Worm (Caenorhabditis elegans) whole organism, L3 larva: ENCODE data around the gene F46H5.3.
A peak's percentile ranks its signal among the peaks of the same experiment; 100 is the strongest.

Experiments
- ceh-82 ChIP-seq: fragments of 150-350 bp; optimal IDR thresholded peaks from 2 replicates; lab custom pipeline; 2014; ENCODE audit warnings: missing biosample characterization, missing genetic modification characterization
- elt-1 ChIP-seq: fragments of 150-350 bp; optimal IDR thresholded peaks from 2 replicates; lab custom pipeline; 2014; ENCODE audit warnings: missing biosample characterization, missing genetic modification characterization
- elt-3 ChIP-seq, 3 experiments: fragments of 150-350 bp in 1 of 3; sonication (generic microtip) in 2 of 3; optimal IDR thresholded peaks; 2 replicates in 2 of 3; 4 replicates in 1 of 3; lab custom pipeline; 2014 to 2017; ENCODE audit warnings: missing biosample characterization in 3 of 3, missing genetic modification characterization in 3 of 3
- fkh-10 ChIP-seq: sonication (generic microtip); optimal IDR thresholded peaks from 2 replicates; lab custom pipeline; 2017; ENCODE audit warnings: missing biosample characterization, missing genetic modification reagents, missing genetic modification characterization
- fkh-2 ChIP-seq: fragments of 150-350 bp; optimal IDR thresholded peaks from 2 replicates; lab custom pipeline; 2014; ENCODE audit warnings: missing biosample characterization, missing genetic modification reagents, missing genetic modification characterization
- jun-1 ChIP-seq: fragments of 150-350 bp; optimal IDR thresholded peaks from 2 replicates; lab custom pipeline; 2014; ENCODE audit warnings: missing biosample characterization, missing genetic modification reagents, missing genetic modification characterization
- lin-39 ChIP-seq: fragments of 150-350 bp; optimal IDR thresholded peaks from 2 replicates; lab custom pipeline; 2018; ENCODE audit warnings: missing biosample characterization, missing genetic modification reagents, missing genetic modification characterization
- lsy-12 ChIP-seq: sonication (generic microtip); optimal IDR thresholded peaks from 2 replicates; lab custom pipeline; 2016; ENCODE audit warnings: mild to moderate bottlenecking, missing genetic modification characterization, missing compliant biosample characterization
- pha-4 ChIP-seq: fragments of 150-350 bp; optimal IDR thresholded peaks from 2 replicates; lab custom pipeline; 2014; ENCODE audit warnings: missing biosample characterization, missing genetic modification reagents, missing genetic modification characterization
- pqm-1 ChIP-seq: fragments of 150-350 bp; optimal IDR thresholded peaks from 2 replicates; lab custom pipeline; 2017; ENCODE audit warnings: missing biosample characterization, missing genetic modification characterization, inconsistent platforms
- sea-2 ChIP-seq: fragments of 150-350 bp; sonication (generic microtip); optimal IDR thresholded peaks from 4 replicates; lab custom pipeline; 2014; ENCODE audit warnings: missing biosample characterization, missing genetic modification reagents, missing genetic modification characterization
- zag-1 ChIP-seq: fragments of 150-350 bp; optimal IDR thresholded peaks from 2 replicates; lab custom pipeline; 2014; ENCODE audit warnings: missing biosample characterization, missing genetic modification characterization

ce11 chrX:7200475-7200874 is 38.0 kb downstream of the F46H5.3 start:
- TF ChIP-seq sea-2 (GFP tag; lab: Kevin White, UChicago), result no peak
- no peak for TF ChIP-seq elt-1 (tag; lab: Kevin White, UChicago)
- TF ChIP-seq pha-4 (tag; lab: Kevin White, UChicago), result no peak
- peak; percentile 38 for TF ChIP-seq jun-1 (tag; lab: Kevin White, UChicago)
- TF ChIP-seq lin-39 (tag; lab: Kevin White, UChicago), result no peak
- TF ChIP-seq elt-3 (tag; optimal IDR thresholded peaks at IDR 0.05; lab: Kevin White, UChicago), result no peak
- no peak for TF ChIP-seq zag-1
- no peak for TF ChIP-seq lsy-12 (tag; lab: Kevin White, UChicago)
- TF ChIP-seq pqm-1, result peak; percentile 83
- no peak for TF ChIP-seq ceh-82
- no peak for TF ChIP-seq fkh-2 (tag; lab: Kevin White, UChicago)
- no peak for TF ChIP-seq fkh-10 (GFP tag; lab: Kevin White, UChicago)
